Fruit fly (Drosophila melanogaster) whole organism, embryonic: ENCODE data around the gene RpS15Aa.

Experiments used
- Ada2b ChIP-seq: fragments of 200-800 bp; sonication (Bioruptor generic); IDR thresholded peaks from 2 replicates; pipeline ENCODE4 v1.3.6; 2022; ENCODE audit warnings: missing biosample characterization, missing genetic modification characterization
- CG11093 ChIP-seq: fragments of 200-800 bp; sonication (Bioruptor generic); IDR thresholded peaks from 3 replicates; pipeline ENCODE4 v1.3.6; 2022; ENCODE audit warnings: missing biosample characterization, missing genetic modification characterization
- CG11456 ChIP-seq: fragments of 200-800 bp; sonication (Bioruptor generic); IDR thresholded peaks from 3 replicates; pipeline ENCODE4 v1.3.6; 2022; ENCODE audit warnings: missing biosample characterization, missing genetic modification characterization
- CG12104 ChIP-seq: fragments of 200-800 bp; sonication (Bioruptor generic); optimal IDR thresholded peaks from 3 replicates; lab custom pipeline; 2016; ENCODE audit warnings: missing biosample characterization, missing genetic modification characterization
- CG13624 ChIP-seq: fragments of 200-800 bp; sonication (Bioruptor generic); optimal IDR thresholded peaks from 2 replicates; lab custom pipeline; 2016; ENCODE audit warnings: missing biosample characterization, missing genetic modification characterization
- CG14965 ChIP-seq: fragments of 200-800 bp; sonication (Bioruptor generic); optimal IDR thresholded peaks from 2 replicates; lab custom pipeline; 2016; ENCODE audit warnings: missing biosample characterization, missing genetic modification characterization, borderline replicate concordance
- CG1529 ChIP-seq: fragments of 200-800 bp; sonication (Bioruptor generic); optimal IDR thresholded peaks from 3 replicates; lab custom pipeline; 2018; ENCODE audit warnings: missing biosample characterization, missing genetic modification characterization
- CG17186 ChIP-seq: fragments of 200-800 bp; sonication (Bioruptor generic); optimal IDR thresholded peaks from 3 replicates; lab custom pipeline; 2017; ENCODE audit warnings: missing biosample characterization, missing genetic modification reagents, missing genetic modification characterization
- CG17385 ChIP-seq: fragments of 200-800 bp; sonication (Bioruptor generic); optimal IDR thresholded peaks from 3 replicates; lab custom pipeline; 2018; ENCODE audit warnings: missing biosample characterization, mild to moderate bottlenecking, missing genetic modification characterization
- CG2202 ChIP-seq: fragments of 200-800 bp; sonication (Bioruptor generic); optimal IDR thresholded peaks from 2 replicates; lab custom pipeline; 2018; ENCODE audit warnings: missing biosample characterization, mild to moderate bottlenecking, missing genetic modification characterization
- CG31441 ChIP-seq: fragments of 200-800 bp; sonication (Bioruptor generic); IDR thresholded peaks from 2 replicates; pipeline ENCODE4 v1.3.6; 2022; ENCODE audit warnings: missing biosample characterization, missing genetic modification characterization
- CG32772 ChIP-seq: fragments of 200-800 bp; sonication (Bioruptor generic); IDR thresholded peaks from 2 replicates; pipeline ENCODE4 v1.3.6; 2022; ENCODE audit warnings: missing biosample characterization, missing genetic modification characterization
- CG6654 ChIP-seq: fragments of 200-800 bp; sonication (Bioruptor generic); optimal IDR thresholded peaks from 2 replicates; lab custom pipeline; 2017; ENCODE audit warnings: missing biosample characterization, mild to moderate bottlenecking, missing genetic modification characterization
- CG6689 ChIP-seq: fragments of 200-800 bp; sonication (Bioruptor generic); IDR thresholded peaks from 2 replicates; pipeline ENCODE4 v1.3.6; 2022; ENCODE audit warnings: missing biosample characterization, missing genetic modification characterization
- CG7271 ChIP-seq: fragments of 200-800 bp; sonication (Bioruptor generic); optimal IDR thresholded peaks from 2 replicates; lab custom pipeline; 2018; ENCODE audit warnings: missing biosample characterization, mild to moderate bottlenecking, missing genetic modification characterization, moderate library complexity
- CG7745 ChIP-seq: fragments of 200-800 bp; sonication (Bioruptor generic); optimal IDR thresholded peaks from 2 replicates; lab custom pipeline; 2018; ENCODE audit warnings: missing biosample characterization, mild to moderate bottlenecking, missing genetic modification characterization, moderate library complexity
- CG7987 ChIP-seq: fragments of 200-800 bp; sonication (Bioruptor generic); optimal IDR thresholded peaks from 2 replicates; lab custom pipeline; 2018; ENCODE audit warnings: missing biosample characterization, mild to moderate bottlenecking, missing genetic modification characterization, moderate library complexity
- CG8290 ChIP-seq, 3 experiments: fragments of 200-800 bp; sonication (Bioruptor generic); optimal IDR thresholded peaks; 2 replicates each; lab custom pipeline; 2016 to 2019; ENCODE audit warnings: missing biosample characterization in 3 of 3, missing genetic modification characterization in 3 of 3, mild to moderate bottlenecking in 2 of 3, moderate library complexity in 1 of 3
- CG9215 ChIP-seq: fragments of 200-800 bp; sonication (Bioruptor generic); IDR thresholded peaks from 2 replicates; pipeline ENCODE4 v1.3.6; 2022; ENCODE audit warnings: missing biosample characterization, missing genetic modification characterization
- Drgx ChIP-seq: fragments of 200-800 bp; sonication (Bioruptor generic); IDR thresholded peaks from 2 replicates; pipeline ENCODE4 v1.3.6; 2022; ENCODE audit warnings: missing biosample characterization, missing genetic modification characterization
- HLH3B ChIP-seq: fragments of 200-800 bp; sonication (Bioruptor generic); IDR thresholded peaks from 2 replicates; pipeline ENCODE4 v1.3.6; 2022; ENCODE audit warnings: missing biosample characterization, missing genetic modification characterization
- Mes4 ChIP-seq: fragments of 200-800 bp; sonication (Bioruptor generic); optimal IDR thresholded peaks from 2 replicates; lab custom pipeline; 2016; ENCODE audit warnings: missing biosample characterization, missing genetic modification characterization
- NK7.1 ChIP-seq: fragments of 200-800 bp; sonication (Bioruptor generic); optimal IDR thresholded peaks from 3 replicates; lab custom pipeline; 2016; ENCODE audit warnings: missing biosample characterization, missing genetic modification characterization
- Opbp ChIP-seq: fragments of 200-800 bp; sonication (Bioruptor generic); IDR thresholded peaks from 3 replicates; pipeline ENCODE4 v1.3.6; 2022; ENCODE audit warnings: missing biosample characterization, missing genetic modification characterization; ENCODE audit not compliant: partially characterized antibody
- Ravus ChIP-seq: fragments of 200-800 bp; sonication (Bioruptor generic); IDR thresholded peaks from 2 replicates; pipeline ENCODE4 v1.3.6; 2022; ENCODE audit warnings: missing biosample characterization, missing genetic modification characterization
- Ssrp ChIP-seq: fragments of 200-800 bp; sonication (Bioruptor generic); optimal IDR thresholded peaks from 2 replicates; lab custom pipeline; 2018; ENCODE audit warnings: missing biosample characterization, mild to moderate bottlenecking, missing genetic modification characterization, moderate library complexity
- Xbp1 ChIP-seq: fragments of 200-800 bp; sonication (Bioruptor generic); optimal IDR thresholded peaks from 3 replicates; lab custom pipeline; 2016; ENCODE audit warnings: missing biosample characterization, mild to moderate bottlenecking, missing genetic modification characterization
- Xrp1 ChIP-seq: fragments of 200-800 bp; sonication (Bioruptor generic); IDR thresholded peaks from 2 replicates; pipeline ENCODE4 v1.3.6; 2022; ENCODE audit warnings: missing biosample characterization, missing genetic modification characterization
- YL-1 ChIP-seq: fragments of 200-800 bp; sonication (Bioruptor generic); optimal IDR thresholded peaks from 3 replicates; lab custom pipeline; 2017; ENCODE audit warnings: missing biosample characterization, mild to moderate bottlenecking, missing genetic modification characterization
- az2 ChIP-seq: fragments of 200-800 bp; sonication (Bioruptor generic); optimal IDR thresholded peaks from 3 replicates; lab custom pipeline; 2016; ENCODE audit warnings: missing biosample characterization, missing genetic modification characterization
- br ChIP-seq: fragments of >200 bp; optimal IDR thresholded peaks from 2 replicates; lab custom pipeline; 2017
- btn ChIP-seq: fragments of 200-800 bp; sonication (Bioruptor generic); optimal IDR thresholded peaks from 2 replicates; lab custom pipeline; 2016; ENCODE audit warnings: missing biosample characterization, missing genetic modification characterization
- cas ChIP-seq: fragments of 200-800 bp; sonication (Bioruptor generic); IDR thresholded peaks from 2 replicates; pipeline ENCODE4 v1.3.6; 2022; ENCODE audit warnings: missing biosample characterization, missing genetic modification characterization
- cato ChIP-seq: fragments of 200-800 bp; sonication (Bioruptor generic); optimal IDR thresholded peaks from 2 replicates; lab custom pipeline; 2016; ENCODE audit warnings: missing biosample characterization, missing genetic modification characterization, borderline replicate concordance
- dpn ChIP-seq, 2 experiments: fragments of 200-800 bp; sonication (Bioruptor generic); optimal IDR thresholded peaks; 3 replicates each; lab custom pipeline; 2016; ENCODE audit warnings: missing biosample characterization in 2 of 2, missing genetic modification characterization in 2 of 2
- lola ChIP-seq, 3 experiments: fragments of >200 bp in 2 of 3; fragments of 200-800 bp in 1 of 3; sonication (Bioruptor generic) in 1 of 3; optimal IDR thresholded peaks; 2 replicates each; lab custom pipeline; 2017 to 2019; ENCODE audit warnings: missing biosample characterization in 3 of 3, missing genetic modification characterization in 3 of 3, mild to moderate bottlenecking in 1 of 3, moderate library complexity in 1 of 3
- lov ChIP-seq, 2 experiments: fragments of 200-800 bp in 1 of 2; fragments of >200 bp in 1 of 2; sonication (Bioruptor generic) in 1 of 2; IDR thresholded peaks in 1 of 2; optimal IDR thresholded peaks in 1 of 2; 2 replicates in 1 of 2; 3 replicates in 1 of 2; pipeline versions ENCODE4 v1.3.6 to Lab custom; 2017 to 2022; ENCODE audit warnings: missing biosample characterization in 1 of 2, missing genetic modification characterization in 1 of 2
- luna ChIP-seq: fragments of 200-800 bp; sonication (Bioruptor generic); optimal IDR thresholded peaks from 2 replicates; lab custom pipeline; 2016; ENCODE audit warnings: missing biosample characterization, missing genetic modification characterization
- mam ChIP-seq: fragments of 200-800 bp; sonication (Bioruptor generic); optimal IDR thresholded peaks from 3 replicates; lab custom pipeline; 2016; ENCODE audit warnings: missing biosample characterization, missing genetic modification characterization
- otp ChIP-seq: fragments of 200-800 bp; sonication (Bioruptor generic); IDR thresholded peaks from 3 replicates; pipeline ENCODE4, ENCODE4 v1.3.6; 2022; ENCODE audit warnings: missing biosample characterization, missing genetic modification characterization
- pan ChIP-seq, 4 experiments: fragments of >200 bp in 3 of 4; fragments of 200-800 bp in 1 of 4; sonication (Bioruptor generic) in 1 of 4; optimal IDR thresholded peaks in 3 of 4; IDR thresholded peaks in 1 of 4; 2 replicates each; pipeline versions ENCODE4 v1.3.6 to Lab custom; 2017 to 2022; ENCODE audit warnings: missing biosample characterization in 2 of 4, missing genetic modification characterization in 2 of 4, mixed read lengths in 1 of 4
- pum ChIP-seq: fragments of 200-800 bp; sonication (Bioruptor generic); optimal IDR thresholded peaks from 2 replicates; lab custom pipeline; 2016; ENCODE audit warnings: missing biosample characterization, missing genetic modification characterization
- ro ChIP-seq: fragments of 200-800 bp; sonication (Bioruptor generic); IDR thresholded peaks from 2 replicates; pipeline ENCODE4 v1.3.6; 2022; ENCODE audit warnings: missing biosample characterization, missing genetic modification characterization
- run ChIP-seq: fragments of 200-800 bp; sonication (Bioruptor generic); optimal IDR thresholded peaks from 3 replicates; lab custom pipeline; 2018; ENCODE audit warnings: missing biosample characterization, mild to moderate bottlenecking, missing genetic modification characterization
- sd ChIP-seq: fragments of 200-800 bp; sonication (Bioruptor generic); optimal IDR thresholded peaks from 3 replicates; lab custom pipeline; 2018; ENCODE audit warnings: missing biosample characterization, mild to moderate bottlenecking, missing genetic modification characterization, moderate library complexity
- sob ChIP-seq: fragments of 200-800 bp; sonication (Bioruptor generic); IDR thresholded peaks from 2 replicates; pipeline ENCODE4 v1.3.6; 2022; ENCODE audit warnings: missing biosample characterization, missing genetic modification characterization
- sr ChIP-seq: fragments of 200-800 bp; sonication (Bioruptor generic); IDR thresholded peaks from 3 replicates; pipeline ENCODE4 v1.3.6; 2022; ENCODE audit warnings: missing biosample characterization, missing genetic modification characterization
- stwl ChIP-seq: fragments of 200-800 bp; sonication (Bioruptor generic); optimal IDR thresholded peaks from 3 replicates; lab custom pipeline; 2018; ENCODE audit warnings: missing biosample characterization, mild to moderate bottlenecking, missing genetic modification characterization, moderate library complexity
- trem ChIP-seq: fragments of 200-800 bp; optimal IDR thresholded peaks from 3 replicates; lab custom pipeline; 2019; ENCODE audit warnings: missing biosample characterization, mild to moderate bottlenecking, missing genetic modification characterization, moderate library complexity
- zfh1 ChIP-seq: fragments of 200-800 bp; sonication (Bioruptor generic); IDR thresholded peaks from 3 replicates; pipeline ENCODE4 v1.3.6; 2022; ENCODE audit warnings: missing biosample characterization, missing genetic modification characterization

RpS15Aa gene

dm6 chrX:13368149-13368548 lies 30.6 kb upstream of the RpS15Aa start, which contains the start of gene dmrt11E (continued):
- TF ChIP-seq trem (tag; lab: Kevin White, UChicago) (peak; percentile 65), Ada2b (GFP tag; lab: Robert Waterston, UW) (peak; percentile 58), CG32772 (GFP tag; lab: Robert Waterston, UW) (peak; percentile 58; the same call in 1 of the 2 replicates), mam (GFP tag; lab: Kevin White, UChicago) (no peak), CG1529 (peak; percentile 56), CG13624 (GFP tag; lab: Kevin White, UChicago) (no peak), Ravus (GFP tag; lab: Robert Waterston, UW) (no peak), cas (GFP tag; lab: Robert Waterston, UW) (no peak), dpn (GFP tag; optimal IDR thresholded peaks at IDR 0.05; lab: Kevin White, UChicago) (peak in 1 of 2 experiments; percentile 55), zfh1 (GFP tag; lab: Robert Waterston, UW) (peak; percentile 87), run (no peak), CG17385 (GFP tag; lab: Kevin White, UChicago) (peak; percentile 43), CG14965 (no peak), CG11093 (GFP tag; lab: Robert Waterston, UW) (peak; percentile 46; the same call in 1 of the 3 replicates), HLH3B (peak; percentile 48; the same call in 1 of the 2 replicates), NK7.1 (GFP tag; lab: Kevin White, UChicago) (no peak), CG7745 (tag; lab: Kevin White, UChicago) (no peak), Drgx (0 out of 2 replicates have a peak, but pooled peaks have one; percentile 12), sr (GFP tag; lab: Robert Waterston, UW) (no peak), YL-1 (GFP tag; lab: Kevin White, UChicago) (no peak), Xbp1 (GFP tag; lab: Kevin White, UChicago) (peak; percentile 58), sob (GFP tag; lab: Robert Waterston, UW) (peak; percentile 45; the same call in 1 of the 2 replicates), CG7271 (tag; lab: Kevin White, UChicago) (peak; percentile 24), br (no peak), CG17186 (no peak), CG6689 (GFP tag; lab: Robert Waterston, UW) (peak; percentile 64), CG8290 (GFP tag; optimal IDR thresholded peaks at IDR 0.05; lab: Kevin White, UChicago) (peak; percentile 22), CG8290 (tag; optimal IDR thresholded peaks at IDR 0.05; lab: Kevin White, UChicago) (no peak), Opbp (GFP tag; lab: Robert Waterston, UW) (no peak), lov (optimal IDR thresholded peaks at IDR 0.05; lab: Kevin White, UChicago) (no peak), lov (GFP tag; IDR thresholded peaks at IDR 0.05; lab: Robert Waterston, UW) (peak; percentile 66; the same call in 1 of the 3 replicates), pan (optimal IDR thresholded peaks at IDR 0.05; lab: Kevin White, UChicago) (no peak), pan (GFP tag; optimal IDR thresholded peaks at IDR 0.05 in 1 of 2, IDR thresholded peaks at IDR 0.05 in 1 of 2) (peak in 1 of 2 experiments; percentile 54), luna (GFP tag; lab: Kevin White, UChicago) (no peak), cato (GFP tag; lab: Kevin White, UChicago) (no peak), CG11456 (no peak), otp (GFP tag; lab: Robert Waterston, UW) (peak; percentile 65), Ssrp (peak; percentile 70), Mes4 (GFP tag; lab: Kevin White, UChicago) (no peak), CG31441 (peak; percentile 77), az2 (GFP tag; lab: Kevin White, UChicago) (peak; percentile 55), CG6654 (no peak), stwl (tag; lab: Kevin White, UChicago) (peak; percentile 32), CG12104 (GFP tag; lab: Kevin White, UChicago) (peak; percentile 28), CG2202 (tag; lab: Kevin White, UChicago) (peak; percentile 28), CG7987 (GFP tag; lab: Kevin White, UChicago) (no peak), lola (GFP tag; optimal IDR thresholded peaks at IDR 0.05; lab: Kevin White, UChicago) (peak in 1 of 3 experiments; percentile 75), ro (GFP tag; lab: Robert Waterston, UW) (no peak), Xrp1 (GFP tag; lab: Robert Waterston, UW) (peak; percentile 87), pum (GFP tag; lab: Kevin White, UChicago) (no peak), CG9215 (GFP tag; lab: Robert Waterston, UW) (0 out of 2 replicates have a peak, but pooled peaks have one; percentile 20), sd (tag; lab: Kevin White, UChicago) (no peak), btn (GFP tag; lab: Kevin White, UChicago) (no peak)
